Worm (Caenorhabditis elegans) whole organism, L2 larva: ENCODE data around the gene skr-6.

ENCODE experiments used
- ceh-82 ChIP-seq: fragments of 150-350 bp; optimal IDR thresholded peaks from 2 replicates; lab custom pipeline; 2014; ENCODE audit warnings: missing biosample characterization, missing genetic modification characterization
- elt-1 ChIP-seq: fragments of 150-350 bp; optimal IDR thresholded peaks from 2 replicates; lab custom pipeline; 2014; ENCODE audit warnings: missing biosample characterization, missing genetic modification characterization
- mdl-1 ChIP-seq, 2 experiments: fragments of 150-350 bp in 1 of 2; sonication (generic microtip) in 1 of 2; optimal IDR thresholded peaks; 2 replicates each; lab custom pipeline; 2017; ENCODE audit warnings: missing biosample characterization in 2 of 2, missing genetic modification characterization in 2 of 2
- ztf-11 ChIP-seq: sonication (generic microtip); optimal IDR thresholded peaks from 2 replicates; lab custom pipeline; 2017; ENCODE audit warnings: missing biosample characterization, missing genetic modification characterization

- TF ChIP-seq ztf-11 (tag; lab: Kevin White, UChicago) (no peak), ceh-82 (tag; lab: Kevin White, UChicago) (no peak), elt-1 (tag; lab: Kevin White, UChicago) (no peak), mdl-1 (tag; optimal IDR thresholded peaks at IDR 0.05; lab: Kevin White, UChicago) (no peak)
These were observed 3.5 kb downstream of the skr-6 start, which contains the start of gene R10E8.6 for ce11 chrV:18266238-18266637.
